Worm (Caenorhabditis elegans): ENCODE results near the gene str-81.

str-81 gene

ce11 chrV:19250983-19251382 lies at the start of gene str-81:
Gene str-81 (minus strand): TSS chrV:19251083.
- no peak for TF ChIP-seq eor-1 (tag; optimal IDR thresholded peaks at IDR 0.05)
- TF ChIP-seq ceh-28 (tag; optimal IDR thresholded peaks at IDR 0.05), result no peak
- TF ChIP-seq mml-1 (tag; optimal IDR thresholded peaks at IDR 0.05), result no peak
- no peak for TF ChIP-seq R02D3.7 (tag; optimal IDR thresholded peaks at IDR 0.05)
- no peak for TF ChIP-seq egl-27 (tag; optimal IDR thresholded peaks at IDR 0.05)
- TF ChIP-seq nhr-12 (tag; optimal IDR thresholded peaks at IDR 0.05), result no peak
- no peak for TF ChIP-seq ceh-16 (tag; optimal IDR thresholded peaks at IDR 0.05)
- TF ChIP-seq ceh-82 (tag; optimal IDR thresholded peaks at IDR 0.05), result no peak
- TF ChIP-seq lsy-12 (tag; optimal IDR thresholded peaks at IDR 0.05), result no peak
- no peak for TF ChIP-seq unc-62 (GFP tag; optimal IDR thresholded peaks at IDR 0.05)

- no peak for TF ChIP-seq nfya-1 (tag; optimal IDR thresholded peaks at IDR 0.05; ENCODE audit: insufficient read depth)
- no peak for TF ChIP-seq elt-2 (tag; optimal IDR thresholded peaks at IDR 0.05)
- TF ChIP-seq ama-1 (optimal IDR thresholded peaks at IDR 0.05), result no peak
- TF ChIP-seq nhr-12 (tag; optimal IDR thresholded peaks at IDR 0.05), result no peak
- no peak for TF ChIP-seq nhr-23 (tag; optimal IDR thresholded peaks at IDR 0.05)
- no peak for TF ChIP-seq eor-1 (tag; optimal IDR thresholded peaks at IDR 0.05)
- TF ChIP-seq mml-1 (tag; optimal IDR thresholded peaks at IDR 0.05), result no peak
- TF ChIP-seq jun-1 (tag; optimal IDR thresholded peaks at IDR 0.05), result no peak
- no peak for TF ChIP-seq fkh-2 (tag; optimal IDR thresholded peaks at IDR 0.05)
- no peak for TF ChIP-seq nhr-77 (tag; optimal IDR thresholded peaks at IDR 0.05)
These were observed 48.4 kb upstream of the str-81 start, which contains the start of gene F55C9.14 for ce11 chrV:19299262-19299661. Gene F55C9.14 (plus strand): TSS chrV:19299562.

ce11 chrV:19297510-19297909 lies 46.6 kb upstream of the str-81 start, which contains the start of gene fbxb-60:
Gene fbxb-60 (plus strand): TSS chrV:19297810.
- no peak for TF ChIP-seq jun-1 (tag; optimal IDR thresholded peaks at IDR 0.05)
- no peak for TF ChIP-seq nhr-23 (tag; optimal IDR thresholded peaks at IDR 0.05)
- no peak for TF ChIP-seq nhr-67 (tag; optimal IDR thresholded peaks at IDR 0.05)
- TF ChIP-seq ama-1 (optimal IDR thresholded peaks at IDR 0.05), result no peak
- no peak for TF ChIP-seq zag-1 (tag; optimal IDR thresholded peaks at IDR 0.05)
- TF ChIP-seq lin-15B (tag; optimal IDR thresholded peaks at IDR 0.05), result no peak
- TF ChIP-seq nhr-76 (tag; optimal IDR thresholded peaks at IDR 0.05), result no peak
- TF ChIP-seq nhr-28 (tag; optimal IDR thresholded peaks at IDR 0.05), result no peak
- TF ChIP-seq unc-62 (GFP tag; optimal IDR thresholded peaks at IDR 0.05), result no peak
- TF ChIP-seq nhr-43 (tag; optimal IDR thresholded peaks at IDR 0.05; ENCODE audit: poor library complexity, severe bottlenecking), result no peak
- TF ChIP-seq ZK546.5 (tag; optimal IDR thresholded peaks at IDR 0.05), result no peak
- TF ChIP-seq ztf-4 (tag; optimal IDR thresholded peaks at IDR 0.05), result no peak
- no peak for TF ChIP-seq fos-1 (tag; optimal IDR thresholded peaks at IDR 0.05)
- TF ChIP-seq ceh-16 (tag; optimal IDR thresholded peaks at IDR 0.05), result no peak
- no peak for TF ChIP-seq nhr-11 (tag; optimal IDR thresholded peaks at IDR 0.05)
- TF ChIP-seq nhr-237 (tag; optimal IDR thresholded peaks at IDR 0.05), result no peak

- TF ChIP-seq lin-39 (tag; optimal IDR thresholded peaks at IDR 0.05) (no peak), ztf-4 (tag; optimal IDR thresholded peaks at IDR 0.05) (no peak), nhr-77 (tag; optimal IDR thresholded peaks at IDR 0.05) (no peak), nhr-237 (tag; optimal IDR thresholded peaks at IDR 0.05) (no peak), egl-5 (tag; optimal IDR thresholded peaks at IDR 0.05) (no peak)
These were observed 45.8 kb upstream of the str-81 start, which contains the start of gene F55C9.6 for ce11 chrV:19296723-19297122. Gene F55C9.6 (minus strand): TSS chrV:19296823.

- TF ChIP-seq ceh-28 (tag; optimal IDR thresholded peaks at IDR 0.05) (no peak), elt-2 (tag; optimal IDR thresholded peaks at IDR 0.05) (no peak), fkh-10 (GFP tag; optimal IDR thresholded peaks at IDR 0.05) (no peak), nhr-25 (tag; optimal IDR thresholded peaks at IDR 0.05) (no peak), egl-5 (tag; optimal IDR thresholded peaks at IDR 0.05) (no peak), ztf-4 (tag; optimal IDR thresholded peaks at IDR 0.05) (no peak), R02D3.7 (tag; optimal IDR thresholded peaks at IDR 0.05) (no peak), tbx-2 (tag; optimal IDR thresholded peaks at IDR 0.05) (no peak), nhr-237 (tag; optimal IDR thresholded peaks at IDR 0.05) (no peak), lin-39 (tag; optimal IDR thresholded peaks at IDR 0.05) (no peak), skn-1 (tag; optimal IDR thresholded peaks at IDR 0.05) (no peak), lin-15B (tag; optimal IDR thresholded peaks at IDR 0.05) (no peak), nhr-77 (tag; optimal IDR thresholded peaks at IDR 0.05) (no peak), daf-12 (tag; optimal IDR thresholded peaks at IDR 0.05) (no peak)
These were observed 42.1 kb upstream of the str-81 start, which contains the start of gene F55C9.5 for ce11 chrV:19293025-19293424. Gene F55C9.5 (minus strand): TSS chrV:19293125.
